Worm (Caenorhabditis elegans) whole organism, L1 larva: ENCODE measurements around the gene T11F8.12.
"Not testable (repeated sequence)": the region's sequence is repeated elsewhere in the genome, so short reads cannot be mapped to it uniquely, and the experiment has no call there.

Source experiments
- F16B12.6 ChIP-seq: fragments of 150-350 bp; optimal IDR thresholded peaks from 2 replicates; lab custom pipeline; 2014; ENCODE audit warnings: missing biosample characterization, missing genetic modification characterization
- Y116A8C.19 ChIP-seq: sonication (generic microtip); optimal IDR thresholded peaks from 2 replicates; lab custom pipeline; 2016; ENCODE audit warnings: missing compliant biosample characterization, missing genetic modification characterization, borderline replicate concordance
- aly-2 ChIP-seq: fragments of 150-350 bp; optimal IDR thresholded peaks from 2 replicates; lab custom pipeline; 2014; ENCODE audit warnings: missing biosample characterization, missing genetic modification characterization
- blmp-1 ChIP-seq: fragments of 150-350 bp; optimal IDR thresholded peaks from 2 replicates; lab custom pipeline; 2014; ENCODE audit warnings: missing biosample characterization, missing genetic modification characterization
- ceh-8 ChIP-seq: fragments of 200-800 bp; sonication (Bioruptor generic); optimal IDR thresholded peaks from 2 replicates; lab custom pipeline; 2018; ENCODE audit warnings: mild to moderate bottlenecking, missing genetic modification characterization, moderate library complexity, missing compliant biosample characterization
- ceh-88 ChIP-seq: fragments of 200-800 bp; sonication (Bioruptor generic); IDR thresholded peaks from 2 replicates; pipeline ENCODE4 v1.3.6; 2022; ENCODE audit warnings: missing genetic modification characterization, missing compliant biosample characterization
- ceh-90 ChIP-seq: sonication (generic microtip); optimal IDR thresholded peaks from 2 replicates; lab custom pipeline; 2016; ENCODE audit warnings: missing genetic modification characterization, missing compliant biosample characterization
- ces-1 ChIP-seq: fragments of 150-350 bp; optimal IDR thresholded peaks from 2 replicates; lab custom pipeline; 2014; ENCODE audit warnings: missing biosample characterization, missing genetic modification reagents, missing genetic modification characterization
- dsc-1 ChIP-seq: sonication (generic microtip); optimal IDR thresholded peaks from 2 replicates; lab custom pipeline; 2016; ENCODE audit warnings: mild to moderate bottlenecking, missing genetic modification characterization, missing compliant biosample characterization
- egl-27 ChIP-seq, 2 experiments: fragments of 150-350 bp in 1 of 2; sonication (generic microtip); optimal IDR thresholded peaks; 3 replicates each; lab custom pipeline; 2017 to 2018; ENCODE audit warnings: missing biosample characterization in 2 of 2, missing genetic modification characterization in 2 of 2, missing genetic modification reagents in 2 of 2
- elt-2 ChIP-seq: sonication (generic microtip); optimal IDR thresholded peaks from 2 replicates; lab custom pipeline; 2016; ENCODE audit warnings: missing genetic modification characterization, mild to moderate bottlenecking, inconsistent platforms, missing compliant biosample characterization, missing genetic modification reagents
- ets-5 ChIP-seq: fragments of 200-800 bp; sonication (Bioruptor generic); IDR thresholded peaks from 2 replicates; pipeline ENCODE4 v1.3.6; 2022; ENCODE audit warnings: missing genetic modification characterization, missing compliant biosample characterization
- grh-1 ChIP-seq: fragments of 200-800 bp; sonication (Bioruptor generic); IDR thresholded peaks from 2 replicates; pipeline ENCODE4 v1.3.6; 2022; ENCODE audit warnings: missing genetic modification reagents, missing genetic modification characterization, missing compliant biosample characterization
- hpl-2 ChIP-seq: fragments of 150-350 bp; optimal IDR thresholded peaks from 2 replicates; lab custom pipeline; 2014; ENCODE audit warnings: missing biosample characterization, missing genetic modification reagents, missing genetic modification characterization
- isw-1 ChIP-seq: fragments of 200-800 bp; sonication (Bioruptor generic); IDR thresholded peaks from 2 replicates; pipeline ENCODE4 v1.3.6; 2022; ENCODE audit warnings: missing genetic modification characterization, missing compliant biosample characterization
- lin-13 ChIP-seq: fragments of 150-350 bp; optimal IDR thresholded peaks from 2 replicates; lab custom pipeline; 2014; ENCODE audit warnings: missing biosample characterization, missing genetic modification reagents, missing genetic modification characterization
- lin-39 ChIP-seq: fragments of 150-350 bp; optimal IDR thresholded peaks from 2 replicates; lab custom pipeline; 2014; ENCODE audit warnings: missing biosample characterization, missing genetic modification reagents, missing genetic modification characterization
- mab-9 ChIP-seq: fragments of 200-800 bp; sonication (Bioruptor generic); IDR thresholded peaks from 2 replicates; pipeline ENCODE4 v1.3.6; 2022; ENCODE audit warnings: missing genetic modification reagents, missing genetic modification characterization, missing compliant biosample characterization
- nhr-12 ChIP-seq: sonication (generic microtip); optimal IDR thresholded peaks from 2 replicates; lab custom pipeline; 2017; ENCODE audit warnings: missing biosample characterization, missing genetic modification characterization
- nhr-19 ChIP-seq: fragments of 200-800 bp; sonication (Bioruptor generic); conservative IDR thresholded peaks from 2 replicates; pipeline ENCODE4 v1.3.6; 2022; ENCODE audit warnings: missing genetic modification characterization, missing compliant biosample characterization
- nhr-71 ChIP-seq: sonication (generic microtip); optimal IDR thresholded peaks from 2 replicates; lab custom pipeline; 2016; ENCODE audit warnings: mild to moderate bottlenecking, missing genetic modification characterization, moderate library complexity, missing compliant biosample characterization
- pag-3 ChIP-seq: sonication (generic microtip); optimal IDR thresholded peaks from 2 replicates; lab custom pipeline; 2017; ENCODE audit warnings: missing genetic modification characterization, mild to moderate bottlenecking, missing compliant biosample characterization, antibody characterized with exemption, borderline replicate concordance; ENCODE audit not compliant: insufficient read depth
- pax-3 ChIP-seq: fragments of 200-800 bp; sonication (Bioruptor generic); optimal IDR thresholded peaks from 2 replicates; lab custom pipeline; 2018; ENCODE audit warnings: mild to moderate bottlenecking, missing genetic modification characterization, moderate library complexity, missing compliant biosample characterization
- pqm-1 ChIP-seq: sonication (generic microtip); optimal IDR thresholded peaks from 3 replicates; lab custom pipeline; 2017; ENCODE audit warnings: missing biosample characterization, missing genetic modification characterization
- rnt-1 ChIP-seq: sonication (generic microtip); optimal IDR thresholded peaks from 2 replicates; lab custom pipeline; 2016; ENCODE audit warnings: mild to moderate bottlenecking, missing genetic modification characterization, moderate library complexity, missing compliant biosample characterization
- skn-1 ChIP-seq: fragments of 150-350 bp; optimal IDR thresholded peaks from 2 replicates; lab custom pipeline; 2014; ENCODE audit warnings: missing biosample characterization, missing genetic modification characterization
- snu-23 ChIP-seq: sonication (generic microtip); optimal IDR thresholded peaks from 2 replicates; lab custom pipeline; 2016; ENCODE audit warnings: missing genetic modification characterization, missing compliant biosample characterization
- sptf-1 ChIP-seq: fragments of 150-350 bp; optimal IDR thresholded peaks from 2 replicates; lab custom pipeline; 2014; ENCODE audit warnings: missing biosample characterization, missing genetic modification characterization
- sup-37 ChIP-seq: fragments of 200-800 bp; sonication (Bioruptor generic); optimal IDR thresholded peaks from 2 replicates; lab custom pipeline; 2018; ENCODE audit warnings: mild to moderate bottlenecking, missing genetic modification characterization, missing compliant biosample characterization
- tlp-1 ChIP-seq: fragments of 150-350 bp; optimal IDR thresholded peaks from 2 replicates; lab custom pipeline; 2014; ENCODE audit warnings: missing biosample characterization, missing genetic modification characterization
- unc-86 ChIP-seq: sonication (generic microtip); optimal IDR thresholded peaks from 2 replicates; lab custom pipeline; 2016; ENCODE audit warnings: missing genetic modification characterization, missing compliant biosample characterization
- xbp-1 ChIP-seq: sonication (generic microtip); optimal IDR thresholded peaks from 2 replicates; lab custom pipeline; 2016; ENCODE audit warnings: missing genetic modification characterization, missing compliant biosample characterization
- zag-1 ChIP-seq: fragments of 150-350 bp; optimal IDR thresholded peaks from 2 replicates; lab custom pipeline; 2014; ENCODE audit warnings: missing biosample characterization, missing genetic modification characterization
- ztf-4 ChIP-seq: fragments of 150-350 bp; optimal IDR thresholded peaks from 2 replicates; lab custom pipeline; 2014; ENCODE audit warnings: missing biosample characterization, missing genetic modification characterization

Gene T11F8.12

ce11 chrIV:5476468-5476867, 5.7 kb downstream of the T11F8.12 start, which contains the start of gene T11F8.4:
TSS of gene T11F8.4 (minus strand) at chrIV:5476568.
- TF ChIP-seq nhr-19 = no peak
- TF ChIP-seq ceh-88 (GFP tag; lab: Robert Waterston, UW) = no peak
- TF ChIP-seq sptf-1 (tag; lab: Kevin White, UChicago) = no peak
- no peak for TF ChIP-seq xbp-1
- TF ChIP-seq ztf-4 = no peak
- no peak for TF ChIP-seq pag-3 (tag; lab: Kevin White, UChicago)
- TF ChIP-seq ets-5 (GFP tag; lab: Robert Waterston, UW) = no peak
- TF ChIP-seq rnt-1 (tag; lab: Kevin White, UChicago) = no peak
- no peak for TF ChIP-seq isw-1 (GFP tag; lab: Robert Waterston, UW)
- TF ChIP-seq tlp-1 (tag; lab: Kevin White, UChicago) = no peak
- TF ChIP-seq mab-9 (GFP tag; lab: Robert Waterston, UW) = no peak
- no peak for TF ChIP-seq aly-2 (tag; lab: Kevin White, UChicago)
- TF ChIP-seq elt-2 (tag; lab: Kevin White, UChicago) = no peak
- TF ChIP-seq F16B12.6 (tag; lab: Kevin White, UChicago) = no peak

- TF ChIP-seq tlp-1 (tag; lab: Kevin White, UChicago) = no peak
- TF ChIP-seq, all 84 proteins: peak for 0
Measured at ce11 chrIV:5473098-5473497, 9.0 kb downstream of the T11F8.12 start.

ce11 chrIV:5469739-5470138, 12.4 kb downstream of the T11F8.12 start, which contains the start of gene rme-2:
TSS of gene rme-2 (plus strand) at chrIV:5470026.
- TF ChIP-seq F16B12.6 (tag; lab: Kevin White, UChicago) = no peak
- no peak for TF ChIP-seq tlp-1 (tag; lab: Kevin White, UChicago)
- TF ChIP-seq egl-27 (tag; optimal IDR thresholded peaks at IDR 0.05; lab: Kevin White, UChicago) = no peak
- TF ChIP-seq hpl-2 = no peak
- no peak for TF ChIP-seq pax-3 (tag; lab: Kevin White, UChicago)
- no peak for TF ChIP-seq pqm-1
- TF ChIP-seq nhr-71 (tag; lab: Kevin White, UChicago) = no peak
- no peak for TF ChIP-seq unc-86 (tag; lab: Kevin White, UChicago)
- no peak for TF ChIP-seq grh-1
- TF ChIP-seq, all 84 proteins: peak for 0

- TF ChIP-seq tlp-1 (tag; lab: Kevin White, UChicago); dsc-1; lin-39: not testable (repeated sequence)
Measured at ce11 chrIV:5464403-5464802, 17.7 kb downstream of the T11F8.12 start, which contains the start of gene Y52D5A.2. TSS of gene Y52D5A.2 (minus strand) at chrIV:5464503.

ce11 chrIV:5462820-5463219, 19.3 kb downstream of the T11F8.12 start:
- TF ChIP-seq nhr-12 (tag; lab: Kevin White, UChicago) = no peak
- TF ChIP-seq aly-2 (tag; lab: Kevin White, UChicago) = no peak
- no peak for TF ChIP-seq lin-13
- TF ChIP-seq sptf-1 (tag; lab: Kevin White, UChicago) = no peak
- no peak for TF ChIP-seq ztf-4
- TF ChIP-seq Y116A8C.19 (tag; lab: Kevin White, UChicago) = no peak
- no peak for TF ChIP-seq ceh-90 (tag; lab: Kevin White, UChicago)
- TF ChIP-seq zag-1 (tag; lab: Kevin White, UChicago) = no peak
- no peak for TF ChIP-seq pax-3 (tag; lab: Kevin White, UChicago)

ce11 chrIV:5455999-5456398, 26.1 kb downstream of the T11F8.12 start, which contains the start of gene Y4C6A.3:
TSS of gene Y4C6A.3 (minus strand) at chrIV:5456099.
- TF ChIP-seq hpl-2; ceh-8 (GFP tag; lab: Kevin White, UChicago); nhr-12 (tag; lab: Kevin White, UChicago): not testable (repeated sequence)

- TF ChIP-seq dsc-1 (no peak), sup-37 (GFP tag; lab: Kevin White, UChicago) (no peak), pax-3 (tag; lab: Kevin White, UChicago) (no peak), snu-23 (GFP tag; lab: Kevin White, UChicago) (no peak), ceh-90 (tag; lab: Kevin White, UChicago) (no peak), blmp-1 (tag; lab: Kevin White, UChicago) (no peak), ces-1 (GFP tag; lab: Kevin White, UChicago) (no peak), skn-1 (tag; lab: Kevin White, UChicago) (no peak), egl-27 (tag; optimal IDR thresholded peaks at IDR 0.05; lab: Kevin White, UChicago) (no peak), elt-2 (tag; lab: Kevin White, UChicago) (no peak)
Measured at ce11 chrIV:5452667-5453066, 29.5 kb downstream of the T11F8.12 start, which contains the start of gene Y4C6A.4. TSS of gene Y4C6A.4 (plus strand) at chrIV:5452967.
